Fruit fly (Drosophila melanogaster): ENCODE data around the gene Prps.

DNA sequence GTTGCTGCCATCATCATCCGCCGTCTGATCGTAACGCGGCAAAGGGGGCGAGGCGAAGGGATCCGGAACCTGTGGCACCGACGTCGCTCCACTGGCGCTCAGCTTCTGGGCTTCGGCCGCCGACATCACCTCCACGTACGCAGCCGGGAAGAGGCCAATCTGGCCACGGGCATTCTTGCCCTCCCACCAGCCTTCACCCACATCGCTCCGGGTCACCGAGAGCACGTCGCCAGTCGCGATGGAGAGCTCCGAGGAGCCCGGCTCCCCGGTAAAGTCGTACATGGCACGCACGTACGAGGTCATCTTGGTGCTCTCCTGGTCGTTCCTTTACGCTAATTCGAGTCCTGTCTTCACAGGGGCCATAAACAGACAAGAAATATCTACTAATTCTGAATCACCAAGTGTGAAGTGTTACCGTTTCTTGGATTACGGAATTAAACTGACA is 16.9 kb upstream of the Prps start, which contains the start of gene SH3PX1:
- TF ChIP-seq Crg-1 (GFP tag; optimal IDR thresholded peaks at IDR 0.05), result no peak
- TF ChIP-seq Clk (GFP tag; optimal IDR thresholded peaks at IDR 0.05), result no peak

All from whole organism, adult.